Worm (Caenorhabditis elegans): Measurements from ENCODE around the gene T26C12.3.

The T26C12.3 gene

ce11 chrIV:3246873-3247272 lies 26.3 kb downstream of the T26C12.3 start:
- peak; percentile 57 for TF ChIP-seq aha-1 (tag)
- TF ChIP-seq rbr-2 (tag; optimal IDR thresholded peaks at IDR 0.05) = no peak

ce11 chrIV:3234269-3234668 lies 38.9 kb downstream of the T26C12.3 start:
- TF ChIP-seq mxl-3 (GFP tag; optimal IDR thresholded peaks at IDR 0.05) = peak; percentile 26
- peak; percentile 11 for TF ChIP-seq dve-1 (tag; optimal IDR thresholded peaks at IDR 0.05; ENCODE audit: insufficient read depth)
- peak; percentile 49 for TF ChIP-seq nhr-28 (tag; optimal IDR thresholded peaks at IDR 0.05)
- TF ChIP-seq nhr-25 (tag; optimal IDR thresholded peaks at IDR 0.05; ENCODE audit: borderline replicate concordance, insufficient read depth) = peak; percentile 32
- TF ChIP-seq nhr-102 (tag; optimal IDR thresholded peaks at IDR 0.05) = peak; percentile 37
- TF ChIP-seq attf-4 (tag; optimal IDR thresholded peaks at IDR 0.05) = no peak
- no peak for TF ChIP-seq sdz-12 (GFP tag; optimal IDR thresholded peaks at IDR 0.05)
- no peak for TF ChIP-seq daf-8 (GFP tag; IDR thresholded peaks at IDR 0.05)
- peak; percentile 49 for TF ChIP-seq hlh-30 (tag; optimal IDR thresholded peaks at IDR 0.05; ENCODE audit: insufficient read depth)
- no peak for TF ChIP-seq R02D3.7 (tag; optimal IDR thresholded peaks at IDR 0.05)
- no peak for TF ChIP-seq lin-1 (GFP tag; IDR thresholded peaks at IDR 0.05)
- no peak for TF ChIP-seq unc-39 (tag; optimal IDR thresholded peaks at IDR 0.05)
- peak in 1 of 2 experiments; percentile 3 for TF ChIP-seq lsy-2 (tag; optimal IDR thresholded peaks at IDR 0.05)
- no peak for TF ChIP-seq ceh-44 (GFP tag; IDR thresholded peaks at IDR 0.05)
- TF ChIP-seq F10B5.3 (tag; optimal IDR thresholded peaks at IDR 0.05) = peak; percentile 34
- peak; percentile 51 for TF ChIP-seq T26A8.4 (GFP tag; IDR thresholded peaks at IDR 0.05)
- peak in 1 of 2 experiments; percentile 47 for TF ChIP-seq mdl-1 (tag; optimal IDR thresholded peaks at IDR 0.05)
- no peak for TF ChIP-seq F37D6.2 (tag; optimal IDR thresholded peaks at IDR 0.05)
- TF ChIP-seq ztf-11 (tag; optimal IDR thresholded peaks at IDR 0.05) = no peak
- TF ChIP-seq nhr-48 (tag; optimal IDR thresholded peaks at IDR 0.05) = peak; percentile 25
- no peak for TF ChIP-seq Y75B8A.6 (GFP tag; IDR thresholded peaks at IDR 0.05)
- TF ChIP-seq duxl-1 (tag; optimal IDR thresholded peaks at IDR 0.05; ENCODE audit: poor library complexity) = peak; percentile 49
- no peak for TF ChIP-seq nhr-76 (tag; optimal IDR thresholded peaks at IDR 0.05)
- peak; percentile 47 for TF ChIP-seq hlh-11 (tag; optimal IDR thresholded peaks at IDR 0.05)

ce11 chrIV:3233429-3233885 lies 39.7 kb downstream of the T26C12.3 start:
- TF ChIP-seq pha-4 (GFP tag; IDR thresholded peaks at IDR 0.05) = peak; percentile 72; the same call in 1 of the 2 replicates
- no peak for TF ChIP-seq pha-4 (tag; optimal IDR thresholded peaks at IDR 0.05)
- no peak for TF ChIP-seq sdz-12 (GFP tag; optimal IDR thresholded peaks at IDR 0.05)
- no peak for TF ChIP-seq zfp-2 (tag; optimal IDR thresholded peaks at IDR 0.05)
- TF ChIP-seq lim-7 (GFP tag; IDR thresholded peaks at IDR 0.05) = no peak
- TF ChIP-seq duxl-1 (tag; optimal IDR thresholded peaks at IDR 0.05; ENCODE audit: poor library complexity) = no peak
- peak; percentile 44 for TF ChIP-seq dve-1 (tag; optimal IDR thresholded peaks at IDR 0.05; ENCODE audit: insufficient read depth)
- TF ChIP-seq hlh-30 (tag; optimal IDR thresholded peaks at IDR 0.05; ENCODE audit: insufficient read depth) = peak; percentile 21
- peak; percentile 34; the same call in 1 of the 2 replicates for TF ChIP-seq T26A8.4 (GFP tag; IDR thresholded peaks at IDR 0.05)
- TF ChIP-seq madf-5 (GFP tag; IDR thresholded peaks at IDR 0.05) = 0 out of 4 replicates have a peak, but pooled peaks of 1 of the 2 experiments have one; percentile 46
- peak in 1 of 2 experiments; percentile 16 for TF ChIP-seq lsy-2 (tag; optimal IDR thresholded peaks at IDR 0.05)
- peak; percentile 79 for TF ChIP-seq set-16 (GFP tag; IDR thresholded peaks at IDR 0.05)
- no peak for TF ChIP-seq lin-15B (tag; optimal IDR thresholded peaks at IDR 0.05)
- TF ChIP-seq F44E2.7 (GFP tag; IDR thresholded peaks at IDR 0.05) = no peak
- no peak for TF ChIP-seq nhr-77 (tag; optimal IDR thresholded peaks at IDR 0.05)
- no peak for TF ChIP-seq daf-8 (GFP tag; IDR thresholded peaks at IDR 0.05)
- no peak for TF ChIP-seq ceh-82 (tag; optimal IDR thresholded peaks at IDR 0.05)
- TF ChIP-seq mxl-2 (GFP tag; conservative IDR thresholded peaks at IDR 0.05) = no peak
- TF ChIP-seq mep-1 (tag; optimal IDR thresholded peaks at IDR 0.05) = peak; percentile 53
- TF ChIP-seq mxl-3 (GFP tag; optimal IDR thresholded peaks at IDR 0.05) = peak; percentile 66
- 0 out of 2 replicates have a peak, but pooled peaks have one; percentile 35 for TF ChIP-seq tra-1 (GFP tag; IDR thresholded peaks at IDR 0.05)
- TF ChIP-seq ama-1 (optimal IDR thresholded peaks at IDR 0.05) = peak; percentile 7
- no peak for TF ChIP-seq nhr-11 (tag; optimal IDR thresholded peaks at IDR 0.05)
- peak; percentile 56 for TF ChIP-seq nhr-25 (tag; optimal IDR thresholded peaks at IDR 0.05; ENCODE audit: borderline replicate concordance, insufficient read depth)
- TF ChIP-seq nhr-28 (tag; optimal IDR thresholded peaks at IDR 0.05) = peak; percentile 59
- no peak for TF ChIP-seq gei-8 (GFP tag; optimal IDR thresholded peaks at IDR 0.05)
- peak; percentile 53; the same call in 1 of the 2 replicates for TF ChIP-seq hmg-1.1 (GFP tag; IDR thresholded peaks at IDR 0.05)
- TF ChIP-seq aly-2 (tag; optimal IDR thresholded peaks at IDR 0.05) = no peak
- no peak for TF ChIP-seq nhr-111 (GFP tag; optimal IDR thresholded peaks at IDR 0.05)
- peak in 1 of 2 experiments; percentile 79 for TF ChIP-seq unc-62 (GFP tag; optimal IDR thresholded peaks at IDR 0.05 in 1 of 2)
- no peak for TF ChIP-seq unc-62 (tag; optimal IDR thresholded peaks at IDR 0.05)
